Fruit fly (Drosophila melanogaster): ENCODE results near the gene REPTOR-BP.

DNA sequence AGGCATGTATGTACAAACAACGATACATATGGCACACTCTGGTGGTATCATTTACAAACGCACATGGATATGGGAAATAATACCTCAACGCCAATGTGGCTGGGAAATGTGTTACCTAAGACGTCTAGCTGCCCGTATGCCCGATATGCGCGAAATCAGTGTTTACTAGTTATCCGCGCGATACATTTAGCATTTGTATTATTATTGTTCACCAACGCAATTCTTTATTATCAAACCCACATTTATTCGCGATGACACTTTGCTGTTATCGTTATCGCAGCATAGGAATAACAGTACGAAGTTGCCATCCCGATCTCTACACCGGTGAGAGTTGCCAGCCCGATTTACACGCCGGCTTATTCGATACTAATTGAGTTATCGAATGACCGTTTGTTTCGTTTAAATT lies 17.1 kb upstream of the REPTOR-BP start, which contains the start of gene chico:
- TF ChIP-seq h (optimal IDR thresholded peaks at IDR 0.05) (no peak), psq (optimal IDR thresholded peaks at IDR 0.05) (no peak), insv (optimal IDR thresholded peaks at IDR 0.05) (no peak), ttk (optimal IDR thresholded peaks at IDR 0.05) (no peak), Sin3A (optimal IDR thresholded peaks at IDR 0.05) (no peak)

Data from Kc167 (cell line).